Fruit fly (Drosophila melanogaster): ENCODE measurements around the gene Cyp28a5.

The Cyp28a5 gene

dm6 chr2L:14024051-14024745, 47.1 kb downstream of the Cyp28a5 start (continued):
- TF ChIP-seq CG11247 (GFP tag; IDR thresholded peaks at IDR 0.05) (peak; percentile 99), CG11504 (tag; optimal IDR thresholded peaks at IDR 0.05) (peak; percentile 96), phol (tag; optimal IDR thresholded peaks at IDR 0.05) (peak; percentile 74), CG7556 (GFP tag; optimal IDR thresholded peaks at IDR 0.05) (peak; percentile 99), Max (GFP tag; optimal IDR thresholded peaks at IDR 0.05) (peak; percentile 98), dysf (GFP tag; IDR thresholded peaks at IDR 0.05) (peak; percentile 94), Rfx (GFP tag; IDR thresholded peaks at IDR 0.05) (peak; percentile 98), CG11456 (GFP tag; IDR thresholded peaks at IDR 0.05) (peak; percentile 99), Jarid2 (GFP tag; optimal IDR thresholded peaks at IDR 0.05) (peak; percentile 99), CG10274 (GFP tag; optimal IDR thresholded peaks at IDR 0.05) (peak; percentile 96), Dip2 (GFP tag; IDR thresholded peaks at IDR 0.05) (no peak), br (optimal IDR thresholded peaks at IDR 0.05) (no peak), CG10462 (GFP tag; optimal IDR thresholded peaks at IDR 0.05) (peak; percentile 99), nerfin-2 (GFP tag; IDR thresholded peaks at IDR 0.05; ENCODE audit: partially characterized antibody) (no peak), CG7357 (GFP tag; IDR thresholded peaks at IDR 0.05) (peak; percentile 90), Ptx1 (GFP tag; IDR thresholded peaks at IDR 0.05) (peak; percentile 88), Nf-YA (GFP tag; IDR thresholded peaks at IDR 0.05) (peak; percentile 99), al (GFP tag; IDR thresholded peaks at IDR 0.05) (peak; percentile 83), danr (GFP tag; IDR thresholded peaks at IDR 0.05) (peak; percentile 98), CG1792 (GFP tag; optimal IDR thresholded peaks at IDR 0.05) (peak; percentile 100), CG4820 (GFP tag; optimal IDR thresholded peaks at IDR 0.05) (peak; percentile 98), CG4707 (GFP tag; optimal IDR thresholded peaks at IDR 0.05) (peak; percentile 99), Ada2b (GFP tag; IDR thresholded peaks at IDR 0.05) (peak; percentile 96), wor (GFP tag; IDR thresholded peaks at IDR 0.05) (peak; percentile 92), shn (GFP tag; optimal IDR thresholded peaks at IDR 0.05) (peak; percentile 99), CG7786 (GFP tag; optimal IDR thresholded peaks at IDR 0.05) (peak; percentile 98), CG17385 (GFP tag; optimal IDR thresholded peaks at IDR 0.05) (peak; percentile 97), cas (GFP tag; IDR thresholded peaks at IDR 0.05) (peak; percentile 95), CG6813 (GFP tag; optimal IDR thresholded peaks at IDR 0.05) (peak; percentile 100), inv (GFP tag; IDR thresholded peaks at IDR 0.05; ENCODE audit: partially characterized antibody) (no peak), chn (GFP tag; optimal IDR thresholded peaks at IDR 0.05) (peak; percentile 96), Stat92E (GFP tag; optimal IDR thresholded peaks at IDR 0.05) (peak in 1 of 3 experiments; percentile 85), NC2β (GFP tag; optimal IDR thresholded peaks at IDR 0.05) (peak; percentile 100), gsb-n (tag; optimal IDR thresholded peaks at IDR 0.05) (peak; percentile 100), CG11723 (GFP tag; optimal IDR thresholded peaks at IDR 0.05) (peak; percentile 100), sens-2 (GFP tag; IDR thresholded peaks at IDR 0.05) (peak; percentile 98), HmgD (GFP tag; optimal IDR thresholded peaks at IDR 0.05) (peak; percentile 99), HHEX (GFP tag; optimal IDR thresholded peaks at IDR 0.05) (peak; percentile 100), CG32532 (GFP tag; IDR thresholded peaks at IDR 0.05) (peak; percentile 88), jing (GFP tag; optimal IDR thresholded peaks at IDR 0.05) (peak; percentile 98), CG5180 (GFP tag; optimal IDR thresholded peaks at IDR 0.05) (peak; percentile 96), CG1529 (GFP tag; optimal IDR thresholded peaks at IDR 0.05) (peak; percentile 100), ara (GFP tag; IDR thresholded peaks at IDR 0.05) (peak; percentile 100), bbx (GFP tag; IDR thresholded peaks at IDR 0.05; ENCODE audit: partially characterized antibody) (no peak), gcm (GFP tag; optimal IDR thresholded peaks at IDR 0.05) (peak; percentile 99), CG8281 (tag; optimal IDR thresholded peaks at IDR 0.05) (peak; percentile 96), D19B (GFP tag; optimal IDR thresholded peaks at IDR 0.05) (peak; percentile 93), pan (optimal IDR thresholded peaks at IDR 0.05) (no peak), pan (GFP tag; optimal IDR thresholded peaks at IDR 0.05 in 1 of 2, IDR thresholded peaks at IDR 0.05 in 1 of 2) (peak in 1 of 2 experiments; percentile 98), cato (GFP tag; optimal IDR thresholded peaks at IDR 0.05; ENCODE audit: borderline replicate concordance) (peak; percentile 99)
